Fruit fly (Drosophila melanogaster) whole organism, prepupa: ENCODE measurements around the gene CG31710.

ENCODE experiments used
- CG16779 ChIP-seq: fragments of 200-800 bp; sonication (Bioruptor generic); optimal IDR thresholded peaks from 3 replicates; lab custom pipeline; 2017; ENCODE audit warnings: missing biosample characterization, mild to moderate bottlenecking, missing genetic modification characterization
- dac ChIP-seq: fragments of 200-800 bp; sonication (Bioruptor generic); optimal IDR thresholded peaks from 2 replicates; lab custom pipeline; 2017; ENCODE audit warnings: missing biosample characterization, mild to moderate bottlenecking, missing genetic modification characterization

DNA sequence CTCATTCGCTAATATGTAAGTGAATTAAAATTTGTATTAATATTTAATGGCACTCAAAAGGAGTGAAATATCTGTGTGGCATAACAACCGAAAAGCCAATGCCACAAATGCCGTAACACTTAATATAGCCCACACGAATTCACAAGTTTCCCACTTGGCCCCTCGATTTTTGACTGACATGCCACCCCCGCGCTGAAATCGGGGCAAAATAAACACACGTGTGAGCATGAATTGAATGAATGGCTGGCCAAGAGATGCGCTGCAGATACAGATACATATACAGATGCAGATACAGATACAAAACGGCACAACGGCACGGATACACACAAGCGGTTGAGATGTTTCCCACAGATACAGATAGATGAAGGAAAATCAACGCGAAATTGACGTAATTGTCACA, 28.7 kb downstream of the CG31710 start:
- no peak for TF ChIP-seq dac
- no peak for TF ChIP-seq CG16779 (tag; lab: Kevin White, UChicago)
